Fruit fly (Drosophila melanogaster) whole organism, embryonic: ENCODE results near the gene CG10063.

Experiments
- CG10979 ChIP-seq: fragments of 200-800 bp; sonication (Bioruptor generic); optimal IDR thresholded peaks from 2 replicates; lab custom pipeline; 2018; ENCODE audit warnings: missing biosample characterization, mild to moderate bottlenecking, missing genetic modification characterization, moderate library complexity
- CG11456 ChIP-seq: fragments of 200-800 bp; sonication (Bioruptor generic); IDR thresholded peaks from 3 replicates; pipeline ENCODE4 v1.3.6; 2022; ENCODE audit warnings: missing biosample characterization, missing genetic modification characterization
- CG12071 ChIP-seq: fragments of 200-800 bp; sonication (Bioruptor generic); optimal IDR thresholded peaks from 3 replicates; lab custom pipeline; 2018; ENCODE audit warnings: missing biosample characterization, mild to moderate bottlenecking, missing genetic modification characterization
- CG12299 ChIP-seq: fragments of 200-800 bp; sonication (Bioruptor generic); optimal IDR thresholded peaks from 2 replicates; lab custom pipeline; 2018; ENCODE audit warnings: missing biosample characterization, mild to moderate bottlenecking, missing genetic modification characterization
- CG12659 ChIP-seq: fragments of 200-800 bp; sonication (Bioruptor generic); optimal IDR thresholded peaks from 3 replicates; lab custom pipeline; 2017; ENCODE audit warnings: mild to moderate bottlenecking, missing biosample characterization, missing genetic modification reagents, missing genetic modification characterization
- CG12769 ChIP-seq: fragments of 200-800 bp; sonication (Bioruptor generic); optimal IDR thresholded peaks from 2 replicates; lab custom pipeline; 2019; ENCODE audit warnings: missing biosample characterization, mild to moderate bottlenecking, missing genetic modification characterization, moderate library complexity
- CG12942 ChIP-seq: fragments of 200-800 bp; sonication (Bioruptor generic); optimal IDR thresholded peaks from 3 replicates; lab custom pipeline; 2016; ENCODE audit warnings: missing biosample characterization, missing genetic modification characterization
- CG13123 ChIP-seq: fragments of 200-800 bp; sonication (Bioruptor generic); optimal IDR thresholded peaks from 2 replicates; lab custom pipeline; 2016; ENCODE audit warnings: missing biosample characterization, missing genetic modification characterization
- CG13894 ChIP-seq: fragments of 200-800 bp; sonication (Bioruptor generic); optimal IDR thresholded peaks from 3 replicates; lab custom pipeline; 2018; ENCODE audit warnings: missing biosample characterization, mild to moderate bottlenecking, missing genetic modification characterization, moderate library complexity
- CG14965 ChIP-seq: fragments of 200-800 bp; sonication (Bioruptor generic); optimal IDR thresholded peaks from 2 replicates; lab custom pipeline; 2016; ENCODE audit warnings: missing biosample characterization, missing genetic modification characterization, borderline replicate concordance
- CG16815 ChIP-seq: fragments of 200-800 bp; sonication (Bioruptor generic); optimal IDR thresholded peaks from 3 replicates; lab custom pipeline; 2017; ENCODE audit warnings: missing biosample characterization, mild to moderate bottlenecking, missing genetic modification characterization
- CG16863 ChIP-seq: fragments of 200-800 bp; sonication (Bioruptor generic); optimal IDR thresholded peaks from 3 replicates; lab custom pipeline; 2016; ENCODE audit warnings: missing biosample characterization, missing genetic modification characterization
- CG17385 ChIP-seq: fragments of 200-800 bp; sonication (Bioruptor generic); optimal IDR thresholded peaks from 3 replicates; lab custom pipeline; 2018; ENCODE audit warnings: missing biosample characterization, mild to moderate bottlenecking, missing genetic modification characterization
- CG1792 ChIP-seq: fragments of 200-800 bp; sonication (Bioruptor generic); optimal IDR thresholded peaks from 2 replicates; lab custom pipeline; 2016; ENCODE audit warnings: missing biosample characterization, missing genetic modification characterization
- CG2116 ChIP-seq: fragments of 200-800 bp; sonication (Bioruptor generic); optimal IDR thresholded peaks from 3 replicates; lab custom pipeline; 2018; ENCODE audit warnings: missing biosample characterization, mild to moderate bottlenecking, missing genetic modification characterization
- CG2889 ChIP-seq: fragments of 200-800 bp; sonication (Bioruptor generic); IDR thresholded peaks from 3 replicates; pipeline ENCODE4 v1.3.6; 2022; ENCODE audit warnings: missing biosample characterization, missing genetic modification characterization
- CG3281 ChIP-seq: fragments of 200-800 bp; sonication (Bioruptor generic); optimal IDR thresholded peaks from 3 replicates; lab custom pipeline; 2017; ENCODE audit warnings: missing biosample characterization, mild to moderate bottlenecking, missing genetic modification characterization
- CG33557 ChIP-seq: fragments of 200-800 bp; sonication (Bioruptor generic); optimal IDR thresholded peaks from 2 replicates; lab custom pipeline; 2019; ENCODE audit warnings: missing biosample characterization, mild to moderate bottlenecking, missing genetic modification characterization, moderate library complexity
- CG5180 ChIP-seq: fragments of 200-800 bp; sonication (Bioruptor generic); optimal IDR thresholded peaks from 3 replicates; lab custom pipeline; 2017; ENCODE audit warnings: missing biosample characterization, missing genetic modification characterization, mild to moderate bottlenecking, moderate library complexity, missing genetic modification reagents
- CG8290 ChIP-seq, 3 experiments: fragments of 200-800 bp; sonication (Bioruptor generic); optimal IDR thresholded peaks; 2 replicates each; lab custom pipeline; 2016 to 2019; ENCODE audit warnings: missing biosample characterization in 3 of 3, missing genetic modification characterization in 3 of 3, mild to moderate bottlenecking in 2 of 3, moderate library complexity in 1 of 3
- CG9817 ChIP-seq: fragments of 200-800 bp; sonication (Bioruptor generic); optimal IDR thresholded peaks from 2 replicates; lab custom pipeline; 2018; ENCODE audit warnings: missing biosample characterization, mild to moderate bottlenecking, missing genetic modification characterization, moderate library complexity
- D19A ChIP-seq: fragments of 200-800 bp; optimal IDR thresholded peaks from 3 replicates; lab custom pipeline; 2019; ENCODE audit warnings: missing biosample characterization, mild to moderate bottlenecking, missing genetic modification characterization, moderate library complexity
- Dek ChIP-seq: fragments of 200-800 bp; sonication (Bioruptor generic); optimal IDR thresholded peaks from 3 replicates; lab custom pipeline; 2019; ENCODE audit warnings: missing biosample characterization, mild to moderate bottlenecking, missing genetic modification characterization, moderate library complexity
- Fer2 ChIP-seq: fragments of 200-800 bp; sonication (Bioruptor generic); optimal IDR thresholded peaks from 2 replicates; lab custom pipeline; 2018; ENCODE audit warnings: missing biosample characterization, mild to moderate bottlenecking, missing genetic modification characterization, moderate library complexity
- Lim3 ChIP-seq: fragments of 200-800 bp; sonication (Bioruptor generic); IDR thresholded peaks from 2 replicates; pipeline ENCODE4 v1.3.6; 2022; ENCODE audit warnings: missing biosample characterization, missing genetic modification characterization
- Meics ChIP-seq: fragments of 200-800 bp; sonication (Bioruptor generic); optimal IDR thresholded peaks from 2 replicates; lab custom pipeline; 2017; ENCODE audit warnings: missing biosample characterization, mild to moderate bottlenecking, missing genetic modification characterization
- Myb ChIP-seq: fragments of 200-800 bp; sonication (Bioruptor generic); optimal IDR thresholded peaks from 2 replicates; lab custom pipeline; 2016; ENCODE audit warnings: missing biosample characterization, missing genetic modification characterization
- Tbp ChIP-seq: fragments of >200 bp; optimal IDR thresholded peaks from 2 replicates; lab custom pipeline; 2018; ENCODE audit warnings: missing biosample characterization, missing genetic modification characterization
- ab ChIP-seq: fragments of 200-800 bp; sonication (Bioruptor generic); optimal IDR thresholded peaks from 2 replicates; lab custom pipeline; 2016; ENCODE audit warnings: missing biosample characterization, missing genetic modification characterization
- ap ChIP-seq: fragments of 200-800 bp; sonication (Bioruptor generic); IDR thresholded peaks from 2 replicates; pipeline ENCODE4 v1.3.6; 2022; ENCODE audit warnings: missing biosample characterization, missing genetic modification characterization
- ara ChIP-seq: fragments of 200-800 bp; sonication (Bioruptor generic); IDR thresholded peaks from 2 replicates; pipeline ENCODE4 v1.3.6; 2022; ENCODE audit warnings: missing biosample characterization, missing genetic modification characterization
- bbx ChIP-seq: fragments of 200-800 bp; sonication (Bioruptor generic); IDR thresholded peaks from 2 replicates; pipeline ENCODE4 v1.3.6; 2022; ENCODE audit warnings: missing biosample characterization, missing genetic modification characterization; ENCODE audit not compliant: partially characterized antibody
- btn ChIP-seq: fragments of 200-800 bp; sonication (Bioruptor generic); optimal IDR thresholded peaks from 2 replicates; lab custom pipeline; 2016; ENCODE audit warnings: missing biosample characterization, missing genetic modification characterization
- chn ChIP-seq: fragments of 200-800 bp; sonication (Bioruptor generic); optimal IDR thresholded peaks from 2 replicates; lab custom pipeline; 2016; ENCODE audit warnings: missing biosample characterization, missing genetic modification characterization
- en ChIP-seq: fragments of 200-800 bp; sonication (Bioruptor generic); optimal IDR thresholded peaks from 2 replicates; lab custom pipeline; 2016; ENCODE audit warnings: missing biosample characterization, missing genetic modification characterization
- esg ChIP-seq: fragments of 200-800 bp; sonication (Bioruptor generic); conservative IDR thresholded peaks from 2 replicates; pipeline ENCODE4 v1.3.6; 2022; ENCODE audit warnings: missing biosample characterization, missing genetic modification characterization
- fd102C ChIP-seq: fragments of 200-800 bp; sonication (Bioruptor generic); optimal IDR thresholded peaks from 2 replicates; lab custom pipeline; 2018; ENCODE audit warnings: missing biosample characterization, mild to moderate bottlenecking, missing genetic modification characterization, moderate library complexity
- fd96Cb ChIP-seq: fragments of 200-800 bp; sonication (Bioruptor generic); optimal IDR thresholded peaks from 2 replicates; lab custom pipeline; 2018; ENCODE audit warnings: missing biosample characterization, mild to moderate bottlenecking, missing genetic modification characterization, moderate library complexity
- gcm2 ChIP-seq: fragments of 200-800 bp; sonication (Bioruptor generic); optimal IDR thresholded peaks from 2 replicates; lab custom pipeline; 2016; ENCODE audit warnings: missing biosample characterization, missing genetic modification characterization
- her ChIP-seq: fragments of 200-800 bp; sonication (Bioruptor generic); optimal IDR thresholded peaks from 2 replicates; lab custom pipeline; 2016; ENCODE audit warnings: missing biosample characterization, missing genetic modification characterization
- jumu ChIP-seq: fragments of 200-800 bp; sonication (Bioruptor generic); optimal IDR thresholded peaks from 3 replicates; lab custom pipeline; 2016; ENCODE audit warnings: missing biosample characterization, missing genetic modification characterization
- pb ChIP-seq: fragments of 200-800 bp; sonication (Bioruptor generic); optimal IDR thresholded peaks from 3 replicates; lab custom pipeline; 2016; ENCODE audit warnings: missing biosample characterization, missing genetic modification characterization
- sens-2 ChIP-seq: fragments of 200-800 bp; sonication (Bioruptor generic); IDR thresholded peaks from 2 replicates; pipeline ENCODE4 v1.3.6; 2022; ENCODE audit warnings: missing biosample characterization, missing genetic modification characterization
- sim ChIP-seq: fragments of 200-800 bp; sonication (Bioruptor generic); IDR thresholded peaks from 2 replicates; pipeline ENCODE4 v1.3.6; 2022; ENCODE audit warnings: missing biosample characterization, missing genetic modification characterization
- slbo ChIP-seq: fragments of 200-800 bp; sonication (Bioruptor generic); IDR thresholded peaks from 2 replicates; pipeline ENCODE4 v1.3.6; 2022; ENCODE audit warnings: missing biosample characterization, missing genetic modification characterization
- so ChIP-seq: fragments of 200-800 bp; sonication (Bioruptor generic); IDR thresholded peaks from 3 replicates; pipeline ENCODE4 v1.3.6; 2022; ENCODE audit warnings: missing biosample characterization, missing genetic modification characterization
- sr ChIP-seq: fragments of 200-800 bp; sonication (Bioruptor generic); IDR thresholded peaks from 3 replicates; pipeline ENCODE4 v1.3.6; 2022; ENCODE audit warnings: missing biosample characterization, missing genetic modification characterization
- tgo ChIP-seq: fragments of 200-800 bp; sonication (Bioruptor generic); IDR thresholded peaks from 3 replicates; pipeline ENCODE4 v1.3.6; 2022; ENCODE audit warnings: missing biosample characterization, missing genetic modification characterization
- toy ChIP-seq: fragments of 200-800 bp; sonication (Bioruptor generic); IDR thresholded peaks from 2 replicates; pipeline ENCODE4 v1.3.6; 2022; ENCODE audit warnings: missing biosample characterization, missing genetic modification characterization
- unpg ChIP-seq: fragments of 200-800 bp; sonication (Bioruptor generic); optimal IDR thresholded peaks from 3 replicates; lab custom pipeline; 2018; ENCODE audit warnings: missing biosample characterization, mild to moderate bottlenecking, missing genetic modification characterization, moderate library complexity
- zen2 ChIP-seq: fragments of 200-800 bp; sonication (Bioruptor generic); IDR thresholded peaks from 3 replicates; pipeline ENCODE4 v1.3.6; 2022; ENCODE audit warnings: missing biosample characterization, missing genetic modification characterization; ENCODE audit not compliant: partially characterized antibody

CG10063 gene

dm6 chr3L:7008351-7008750 is 36.1 kb upstream of the CG10063 start (continued):
- TF ChIP-seq so (peak; percentile 77; the same call in 1 of the 3 replicates), CG14965 (GFP tag; lab: Kevin White, UChicago) (no peak), CG33557 (GFP tag; lab: Kevin White, UChicago) (peak; percentile 51), ara (GFP tag; lab: Robert Waterston, UW) (peak; percentile 46; the same call in 1 of the 2 replicates), fd96Cb (tag; lab: Kevin White, UChicago) (peak; percentile 92), Meics (GFP tag; lab: Kevin White, UChicago) (peak; percentile 87), ab (GFP tag; lab: Kevin White, UChicago) (no peak), Dek (tag; lab: Kevin White, UChicago) (peak; percentile 65), unpg (GFP tag; lab: Kevin White, UChicago) (peak; percentile 75), her (GFP tag; lab: Kevin White, UChicago) (no peak), fd102C (GFP tag; lab: Kevin White, UChicago) (no peak), en (GFP tag; lab: Kevin White, UChicago) (no peak), bbx (GFP tag; lab: Robert Waterston, UW) (no peak), CG17385 (peak; percentile 86), zen2 (GFP tag; lab: Robert Waterston, UW) (no peak), Fer2 (tag; lab: Kevin White, UChicago) (peak; percentile 61), CG8290 (GFP tag; optimal IDR thresholded peaks at IDR 0.05; lab: Kevin White, UChicago) (peak; percentile 9), CG8290 (tag; optimal IDR thresholded peaks at IDR 0.05; lab: Kevin White, UChicago) (no peak), CG10979 (tag; lab: Kevin White, UChicago) (peak; percentile 93), CG12659 (GFP tag; lab: Kevin White, UChicago) (peak; percentile 91), CG9817 (tag; lab: Kevin White, UChicago) (peak; percentile 70), CG12942 (peak; percentile 64), ap (GFP tag; lab: Robert Waterston, UW) (peak; percentile 66), gcm2 (GFP tag; lab: Kevin White, UChicago) (peak; percentile 52), CG2116 (GFP tag; lab: Kevin White, UChicago) (peak; percentile 43), CG1792 (peak; percentile 15), CG16863 (GFP tag; lab: Kevin White, UChicago) (peak; percentile 51), CG13123 (GFP tag; lab: Kevin White, UChicago) (peak; percentile 53), CG3281 (GFP tag; lab: Kevin White, UChicago) (peak; percentile 83), jumu (no peak), btn (GFP tag; lab: Kevin White, UChicago) (no peak), CG16815 (GFP tag; lab: Kevin White, UChicago) (peak; percentile 63), CG12071 (peak; percentile 19), slbo (GFP tag; lab: Robert Waterston, UW) (peak; percentile 30), CG13894 (tag; lab: Kevin White, UChicago) (peak; percentile 28), esg (peak; percentile 73), sr (no peak), sim (GFP tag; lab: Robert Waterston, UW) (peak; percentile 59; the same call in 1 of the 2 replicates), CG2889 (no peak), Myb (GFP tag; lab: Kevin White, UChicago) (no peak), CG12299 (tag; lab: Kevin White, UChicago) (peak; percentile 23), pb (no peak), chn (GFP tag; lab: Kevin White, UChicago) (peak; percentile 11), sens-2 (peak; percentile 54; the same call in 1 of the 2 replicates), D19A (tag; lab: Kevin White, UChicago) (peak; percentile 98), toy (GFP tag; lab: Robert Waterston, UW) (no peak), CG12769 (tag; lab: Kevin White, UChicago) (peak; percentile 8), Lim3 (GFP tag; lab: Robert Waterston, UW) (no peak), tgo (peak; percentile 77), CG11456 (GFP tag; lab: Robert Waterston, UW) (no peak), Tbp (no peak), CG5180 (GFP tag; lab: Kevin White, UChicago) (peak; percentile 83)
